Fruit fly (Drosophila melanogaster) whole organism, prepupa: Measurements from ENCODE around the gene mahe.

Source experiments
- Blimp-1 ChIP-seq: fragments of 200-800 bp; sonication (Bioruptor generic); optimal IDR thresholded peaks from 3 replicates; lab custom pipeline; 2017; ENCODE audit warnings: missing biosample characterization, missing genetic modification characterization, mild to moderate bottlenecking, moderate library complexity, missing genetic modification reagents
- CG10669 ChIP-seq: fragments of 200-800 bp; sonication (Bioruptor generic); optimal IDR thresholded peaks from 3 replicates; lab custom pipeline; 2018; ENCODE audit warnings: missing biosample characterization, mild to moderate bottlenecking, missing genetic modification characterization, moderate library complexity
- CG11294 ChIP-seq: fragments of 200-800 bp; sonication (Bioruptor generic); IDR thresholded peaks from 2 replicates; pipeline ENCODE4 v1.3.6; 2022; ENCODE audit warnings: missing biosample characterization, missing genetic modification characterization
- CG11902 ChIP-seq: fragments of 200-800 bp; sonication (Bioruptor generic); optimal IDR thresholded peaks from 3 replicates; lab custom pipeline; 2016; ENCODE audit warnings: missing biosample characterization, missing genetic modification characterization
- CG15336 ChIP-seq: fragments of 200-800 bp; sonication (Bioruptor generic); IDR thresholded peaks from 2 replicates; pipeline ENCODE4 v1.3.6; 2022; ENCODE audit warnings: missing biosample characterization, missing genetic modification characterization
- CG1621 ChIP-seq: fragments of 200-800 bp; sonication (Bioruptor generic); optimal IDR thresholded peaks from 3 replicates; lab custom pipeline; 2018; ENCODE audit warnings: missing biosample characterization, mild to moderate bottlenecking, missing genetic modification characterization
- CG16779 ChIP-seq: fragments of 200-800 bp; sonication (Bioruptor generic); optimal IDR thresholded peaks from 3 replicates; lab custom pipeline; 2017; ENCODE audit warnings: missing biosample characterization, mild to moderate bottlenecking, missing genetic modification characterization
- CG3032 ChIP-seq: fragments of 200-800 bp; optimal IDR thresholded peaks from 2 replicates; lab custom pipeline; 2019; ENCODE audit warnings: missing biosample characterization, mild to moderate bottlenecking, missing genetic modification characterization, moderate library complexity
- CG31627 ChIP-seq: fragments of 200-800 bp; sonication (Bioruptor generic); optimal IDR thresholded peaks from 3 replicates; lab custom pipeline; 2016; ENCODE audit warnings: missing biosample characterization, missing genetic modification characterization
- CG34406 ChIP-seq: fragments of 200-800 bp; sonication (Bioruptor generic); optimal IDR thresholded peaks from 3 replicates; lab custom pipeline; 2016; ENCODE audit warnings: missing biosample characterization, missing genetic modification characterization
- CG3919 ChIP-seq: fragments of 200-800 bp; sonication (Bioruptor generic); optimal IDR thresholded peaks from 3 replicates; lab custom pipeline; 2016; ENCODE audit warnings: missing biosample characterization, missing genetic modification characterization
- CG4318 ChIP-seq: fragments of 200-800 bp; sonication (Bioruptor generic); optimal IDR thresholded peaks from 3 replicates; lab custom pipeline; 2017; ENCODE audit warnings: missing biosample characterization, mild to moderate bottlenecking, missing genetic modification characterization
- CG6276 ChIP-seq: fragments of 200-800 bp; sonication (Bioruptor generic); optimal IDR thresholded peaks from 2 replicates; lab custom pipeline; 2017; ENCODE audit warnings: missing biosample characterization, mild to moderate bottlenecking, missing genetic modification characterization
- CG6792 ChIP-seq: fragments of 200-800 bp; sonication (Bioruptor generic); optimal IDR thresholded peaks from 3 replicates; lab custom pipeline; 2016; ENCODE audit warnings: missing biosample characterization, missing genetic modification characterization
- CG6854 ChIP-seq: fragments of 200-800 bp; sonication (Bioruptor generic); optimal IDR thresholded peaks from 2 replicates; lab custom pipeline; 2017; ENCODE audit warnings: missing biosample characterization, mild to moderate bottlenecking, missing genetic modification characterization
- CG7368 ChIP-seq: fragments of 200-800 bp; sonication (Bioruptor generic); optimal IDR thresholded peaks from 3 replicates; lab custom pipeline; 2016; ENCODE audit warnings: missing biosample characterization, missing genetic modification characterization
- CG8319 ChIP-seq: fragments of 200-800 bp; sonication (Bioruptor generic); optimal IDR thresholded peaks from 3 replicates; lab custom pipeline; 2016; ENCODE audit warnings: missing biosample characterization, missing genetic modification characterization
- CG9139 ChIP-seq: fragments of 200-800 bp; sonication (Bioruptor generic); optimal IDR thresholded peaks from 3 replicates; lab custom pipeline; 2017; ENCODE audit warnings: missing biosample characterization, mild to moderate bottlenecking, missing genetic modification characterization
- Eip75B ChIP-seq: fragments of 200-800 bp; sonication (Bioruptor generic); optimal IDR thresholded peaks from 3 replicates; lab custom pipeline; 2016; ENCODE audit warnings: missing biosample characterization, missing genetic modification characterization
- Eip78C ChIP-seq: fragments of 200-800 bp; sonication (Bioruptor generic); peaks from one replicate; lab custom pipeline; 2016; ENCODE audit warnings: missing biosample characterization, missing genetic modification characterization
- Eip93F ChIP-seq: fragments of 200-800 bp; sonication (Bioruptor generic); optimal IDR thresholded peaks from 2 replicates; lab custom pipeline; 2016; ENCODE audit warnings: missing biosample characterization, mild to moderate bottlenecking, missing genetic modification characterization
- Ets21C ChIP-seq: fragments of 200-800 bp; sonication (Bioruptor generic); optimal IDR thresholded peaks from 3 replicates; lab custom pipeline; 2016; ENCODE audit warnings: missing biosample characterization, missing genetic modification characterization
- Ets96B ChIP-seq: fragments of 200-800 bp; optimal IDR thresholded peaks from 2 replicates; lab custom pipeline; 2019; ENCODE audit warnings: missing biosample characterization, mild to moderate bottlenecking, missing genetic modification characterization, moderate library complexity
- Gug ChIP-seq: fragments of 200-800 bp; sonication (Bioruptor generic); IDR thresholded peaks from 2 replicates; pipeline ENCODE4 v1.3.6; 2022; ENCODE audit warnings: missing biosample characterization, missing genetic modification characterization
- Hr38 ChIP-seq: sonication (Bioruptor generic); optimal IDR thresholded peaks from 2 replicates; lab custom pipeline; 2016; ENCODE audit warnings: missing biosample characterization, missing genetic modification characterization
- Hr39 ChIP-seq: fragments of 200-800 bp; sonication (Bioruptor generic); optimal IDR thresholded peaks from 2 replicates; lab custom pipeline; 2016; ENCODE audit warnings: missing biosample characterization, missing genetic modification characterization
- Lpt ChIP-seq: fragments of 200-800 bp; sonication (Bioruptor generic); optimal IDR thresholded peaks from 3 replicates; lab custom pipeline; 2016; ENCODE audit warnings: missing biosample characterization, missing genetic modification characterization
- Met ChIP-seq: fragments of 200-800 bp; sonication (Bioruptor generic); optimal IDR thresholded peaks from 3 replicates; lab custom pipeline; 2016; ENCODE audit warnings: missing biosample characterization, missing genetic modification characterization
- OdsH ChIP-seq: fragments of 200-800 bp; sonication (Bioruptor generic); optimal IDR thresholded peaks from 3 replicates; lab custom pipeline; 2016; ENCODE audit warnings: missing biosample characterization, missing genetic modification characterization
- Smox ChIP-seq: fragments of 200-800 bp; sonication (Bioruptor generic); optimal IDR thresholded peaks from 3 replicates; lab custom pipeline; 2016; ENCODE audit warnings: missing biosample characterization, missing genetic modification characterization
- Sox102F ChIP-seq: fragments of 200-800 bp; sonication (Bioruptor generic); optimal IDR thresholded peaks from 2 replicates; lab custom pipeline; 2016; ENCODE audit warnings: missing biosample characterization, mild to moderate bottlenecking, missing genetic modification characterization
- Sox14 ChIP-seq: fragments of 200-800 bp; sonication (Bioruptor generic); optimal IDR thresholded peaks from 3 replicates; lab custom pipeline; 2016; ENCODE audit warnings: missing biosample characterization, missing genetic modification characterization
- Sox15 ChIP-seq: fragments of 200-800 bp; sonication (Bioruptor generic); optimal IDR thresholded peaks from 3 replicates; lab custom pipeline; 2016; ENCODE audit warnings: missing biosample characterization, missing genetic modification characterization
- acj6 ChIP-seq: fragments of 200-800 bp; sonication (Bioruptor generic); optimal IDR thresholded peaks from 3 replicates; lab custom pipeline; 2016; ENCODE audit warnings: missing biosample characterization, missing genetic modification characterization
- cyc ChIP-seq: fragments of 200-800 bp; sonication (Bioruptor generic); optimal IDR thresholded peaks from 3 replicates; lab custom pipeline; 2016; ENCODE audit warnings: missing biosample characterization, missing genetic modification characterization
- dsx ChIP-seq: fragments of 200-800 bp; optimal IDR thresholded peaks from 3 replicates; lab custom pipeline; 2019; ENCODE audit warnings: missing biosample characterization, mild to moderate bottlenecking, missing genetic modification characterization, moderate library complexity; ENCODE audit not compliant: poor library complexity, severe bottlenecking
- eg ChIP-seq: fragments of 200-800 bp; sonication (Bioruptor generic); IDR thresholded peaks from 3 replicates; pipeline ENCODE4 v1.3.6; 2022; ENCODE audit warnings: missing biosample characterization, missing genetic modification characterization
- esn ChIP-seq: fragments of 200-800 bp; sonication (Bioruptor generic); optimal IDR thresholded peaks from 2 replicates; lab custom pipeline; 2016; ENCODE audit warnings: missing biosample characterization, mild to moderate bottlenecking, missing genetic modification characterization, moderate library complexity
- fd59A ChIP-seq: fragments of 200-800 bp; sonication (Bioruptor generic); optimal IDR thresholded peaks from 2 replicates; lab custom pipeline; 2017; ENCODE audit warnings: missing biosample characterization, mild to moderate bottlenecking, missing genetic modification characterization, missing genetic modification reagents
- fd85E ChIP-seq: fragments of 200-800 bp; sonication (Bioruptor generic); optimal IDR thresholded peaks from 3 replicates; lab custom pipeline; 2016; ENCODE audit warnings: missing biosample characterization, missing genetic modification characterization
- lz ChIP-seq: fragments of 200-800 bp; sonication (Bioruptor generic); optimal IDR thresholded peaks from 3 replicates; lab custom pipeline; 2016; ENCODE audit warnings: missing biosample characterization, missing genetic modification characterization
- net ChIP-seq: fragments of 200-800 bp; sonication (Bioruptor generic); optimal IDR thresholded peaks from 3 replicates; lab custom pipeline; 2016; ENCODE audit warnings: missing biosample characterization, missing genetic modification characterization
- pdm3 ChIP-seq: fragments of 200-800 bp; sonication (Bioruptor generic); optimal IDR thresholded peaks from 3 replicates; lab custom pipeline; 2016; ENCODE audit warnings: missing biosample characterization, missing genetic modification characterization
- salr ChIP-seq, 2 experiments: fragments of 200-800 bp; sonication (Bioruptor generic); optimal IDR thresholded peaks; 3 replicates each; lab custom pipeline; 2016 to 2018; ENCODE audit warnings: missing biosample characterization in 2 of 2, missing genetic modification characterization in 2 of 2, mild to moderate bottlenecking in 1 of 2
- ss ChIP-seq, 2 experiments: fragments of 200-800 bp; sonication (Bioruptor generic); optimal IDR thresholded peaks; 2 replicates in 1 of 2; 3 replicates in 1 of 2; lab custom pipeline; 2017 to 2018; ENCODE audit warnings: mild to moderate bottlenecking in 2 of 2, missing biosample characterization in 2 of 2, missing genetic modification characterization in 2 of 2, moderate library complexity in 1 of 2
- svp ChIP-seq: fragments of 200-800 bp; sonication (Bioruptor generic); peaks from one replicate; lab custom pipeline; 2016; ENCODE audit warnings: missing biosample characterization, missing genetic modification characterization
- topi ChIP-seq: fragments of 200-800 bp; sonication (Bioruptor generic); optimal IDR thresholded peaks from 3 replicates; lab custom pipeline; 2016; ENCODE audit warnings: missing biosample characterization, missing genetic modification characterization
- vri ChIP-seq: fragments of 200-800 bp; sonication (Bioruptor generic); optimal IDR thresholded peaks from 3 replicates; lab custom pipeline; 2016; ENCODE audit warnings: missing biosample characterization, mild to moderate bottlenecking, missing genetic modification characterization

Gene mahe

dm6 chrX:7909069-7909389 is 22.2 kb downstream of the mahe start:
- TF ChIP-seq Sox14 (GFP tag; lab: Kevin White, UChicago) (no peak), CG6792 (GFP tag; lab: Kevin White, UChicago) (no peak), fd85E (GFP tag; lab: Kevin White, UChicago) (no peak), CG3032 (no peak), Ets21C (no peak), Eip78C (GFP tag; lab: Kevin White, UChicago) (no peak), vri (GFP tag; lab: Kevin White, UChicago) (peak; percentile 88), pdm3 (GFP tag; lab: Kevin White, UChicago) (no peak), CG4318 (GFP tag; lab: Kevin White, UChicago) (no peak)

dm6 chrX:7908239-7909068 is 22.7 kb downstream of the mahe start, which contains the start of the genes dpr14 and spidey:
Gene dpr14 (minus strand): TSS chrX:7908286.
Gene spidey (plus strand): TSS chrX:7908931.
- TF ChIP-seq CG15336 (peak; percentile 85), Hr39 (GFP tag; lab: Kevin White, UChicago) (peak; percentile 79), OdsH (peak; percentile 80), Ets21C (peak; percentile 70), svp (peak; percentile 90), pdm3 (GFP tag; lab: Kevin White, UChicago) (peak; percentile 86), dsx (GFP tag; lab: Kevin White, UChicago) (peak; percentile 75), net (peak; percentile 74), CG6276 (peak; percentile 81), Eip75B (GFP tag; lab: Kevin White, UChicago) (peak; percentile 84), CG10669 (GFP tag; lab: Kevin White, UChicago) (peak; percentile 75), esn (GFP tag; lab: Kevin White, UChicago) (peak; percentile 77), Gug (GFP tag; lab: Robert Waterston, UW) (peak; percentile 81), acj6 (GFP tag; lab: Kevin White, UChicago) (peak; percentile 75), lz (GFP tag; lab: Kevin White, UChicago) (peak; percentile 82), Smox (no peak), Sox14 (GFP tag; lab: Kevin White, UChicago) (peak; percentile 84), Ets96B (tag; lab: Kevin White, UChicago) (peak; percentile 79), CG7368 (GFP tag; lab: Kevin White, UChicago) (peak; percentile 66), topi (GFP tag; lab: Kevin White, UChicago) (peak; percentile 83), ss (GFP tag; optimal IDR thresholded peaks at IDR 0.05; lab: Kevin White, UChicago) (peak; percentile 60 to 83), fd85E (GFP tag; lab: Kevin White, UChicago) (peak; percentile 21), fd59A (GFP tag; lab: Kevin White, UChicago) (peak; percentile 65), CG6854 (GFP tag; lab: Kevin White, UChicago) (peak; percentile 63), CG3919 (peak; percentile 78), CG11294 (GFP tag; lab: Robert Waterston, UW) (peak; percentile 75), CG4318 (GFP tag; lab: Kevin White, UChicago) (peak; percentile 61), Sox15 (GFP tag; lab: Kevin White, UChicago) (peak; percentile 46), CG11902 (GFP tag; lab: Kevin White, UChicago) (peak; percentile 37), CG16779 (peak; percentile 54), eg (peak; percentile 88), Sox102F (GFP tag; lab: Kevin White, UChicago) (peak; percentile 83), Eip78C (GFP tag; lab: Kevin White, UChicago) (peak; percentile 96), Hr38 (GFP tag; lab: Kevin White, UChicago) (no peak), CG3032 (peak; percentile 70), salr (GFP tag; optimal IDR thresholded peaks at IDR 0.05; lab: Kevin White, UChicago) (peak; percentile 57 to 64), cyc (GFP tag; lab: Kevin White, UChicago) (peak; percentile 79), CG9139 (GFP tag; lab: Kevin White, UChicago) (peak; percentile 60), Eip93F (peak; percentile 17), Lpt (peak; percentile 79), Met (GFP tag; lab: Kevin White, UChicago) (peak; percentile 88), CG31627 (peak; percentile 84), CG34406 (GFP tag; lab: Kevin White, UChicago) (peak; percentile 73), CG8319 (GFP tag; lab: Kevin White, UChicago) (peak; percentile 53), Blimp-1 (peak; percentile 44), CG1621 (tag; lab: Kevin White, UChicago) (peak; percentile 76)
